Fruit fly (Drosophila melanogaster): ENCODE results near the gene hoe2.

hoe2 gene

dm6 chr2L:4945300-4945699 is 9.1 kb upstream of the hoe2 start, which contains the start of the genes mRpL24 and betaggt-I (continued):
- TF ChIP-seq CG1792 (GFP tag; optimal IDR thresholded peaks at IDR 0.05) (peak; percentile 62), hkb (optimal IDR thresholded peaks at IDR 0.05) (no peak), hkb (GFP tag; IDR thresholded peaks at IDR 0.05) (peak; percentile 97), CG10366 (GFP tag; IDR thresholded peaks at IDR 0.05) (peak; percentile 97), CG32532 (GFP tag; IDR thresholded peaks at IDR 0.05) (peak; percentile 97), sc (optimal IDR thresholded peaks at IDR 0.05) (no peak), sc (GFP tag; optimal IDR thresholded peaks at IDR 0.05) (peak; percentile 83), CG1602 (GFP tag; optimal IDR thresholded peaks at IDR 0.05) (peak; percentile 96), CG31388 (GFP tag; optimal IDR thresholded peaks at IDR 0.05) (peak; percentile 91), abd-A (tag; optimal IDR thresholded peaks at IDR 0.05) (no peak), CG31441 (GFP tag; IDR thresholded peaks at IDR 0.05) (peak; percentile 97), CG34224 (GFP tag; IDR thresholded peaks at IDR 0.05; ENCODE audit: partially characterized antibody) (no peak), Dip3 (GFP tag; optimal IDR thresholded peaks at IDR 0.05) (peak; percentile 89), grau (tag; optimal IDR thresholded peaks at IDR 0.05) (peak; percentile 97), CG14667 (GFP tag; IDR thresholded peaks at IDR 0.05) (peak; percentile 93), CkIIα-i1 (GFP tag; IDR thresholded peaks at IDR 0.05) (peak; percentile 64; the same call in 1 of the 2 replicates), tx (GFP tag; optimal IDR thresholded peaks at IDR 0.05) (peak; percentile 74), Awh (GFP tag; IDR thresholded peaks at IDR 0.05) (peak; percentile 98), CG17385 (GFP tag; optimal IDR thresholded peaks at IDR 0.05) (peak; percentile 99), CG11695 (GFP tag; IDR thresholded peaks at IDR 0.05) (peak; percentile 96), CG4424 (GFP tag; optimal IDR thresholded peaks at IDR 0.05) (peak; percentile 95), klu (GFP tag; IDR thresholded peaks at IDR 0.05) (peak; percentile 90), Dad (GFP tag; optimal IDR thresholded peaks at IDR 0.05) (peak; percentile 49), CG42726 (GFP tag; IDR thresholded peaks at IDR 0.05; ENCODE audit: partially characterized antibody) (no peak), H2.0 (GFP tag; IDR thresholded peaks at IDR 0.05) (peak; percentile 97), CG16815 (GFP tag; optimal IDR thresholded peaks at IDR 0.05) (peak; percentile 92), ase (GFP tag; IDR thresholded peaks at IDR 0.05) (peak; percentile 97), Oaz (GFP tag; IDR thresholded peaks at IDR 0.05) (peak; percentile 95), tin (GFP tag; optimal IDR thresholded peaks at IDR 0.05) (peak; percentile 90), mld (GFP tag; IDR thresholded peaks at IDR 0.05; ENCODE audit: partially characterized antibody) (no peak), CG14014 (GFP tag; IDR thresholded peaks at IDR 0.05) (peak; percentile 96), B-H1 (GFP tag; IDR thresholded peaks at IDR 0.05) (peak; percentile 96), Sry-β (GFP tag; optimal IDR thresholded peaks at IDR 0.05) (peak; percentile 43), Bdp1 (GFP tag; optimal IDR thresholded peaks at IDR 0.05) (peak; percentile 77), CG17328 (GFP tag; IDR thresholded peaks at IDR 0.05) (peak; percentile 98), Atf6 (GFP tag; IDR thresholded peaks at IDR 0.05) (peak; percentile 96), Lim3 (GFP tag; IDR thresholded peaks at IDR 0.05) (peak; percentile 75; the same call in 1 of the 2 replicates), gfzf (GFP tag; optimal IDR thresholded peaks at IDR 0.05) (no peak), HmgZ (tag; optimal IDR thresholded peaks at IDR 0.05) (peak; percentile 98), bab2 (GFP tag; optimal IDR thresholded peaks at IDR 0.05) (peak; percentile 72), CG30020 (tag; optimal IDR thresholded peaks at IDR 0.05) (peak; percentile 85), zfh2 (GFP tag; optimal IDR thresholded peaks at IDR 0.05) (peak; percentile 87), CG4854 (GFP tag; optimal IDR thresholded peaks at IDR 0.05) (peak; percentile 87), CG9215 (GFP tag; IDR thresholded peaks at IDR 0.05) (peak; percentile 93), run (tag; optimal IDR thresholded peaks at IDR 0.05) (peak; percentile 88), D19A (tag; optimal IDR thresholded peaks at IDR 0.05) (peak; percentile 93), Hand (GFP tag; optimal IDR thresholded peaks at IDR 0.05) (peak; percentile 77), Elba2 (GFP tag; optimal IDR thresholded peaks at IDR 0.05) (peak; percentile 60), chinmo (GFP tag; IDR thresholded peaks at IDR 0.05; ENCODE audit: partially characterized antibody) (no peak), CG7786 (GFP tag; optimal IDR thresholded peaks at IDR 0.05) (peak; percentile 72), CG18011 (GFP tag; optimal IDR thresholded peaks at IDR 0.05) (peak; percentile 85), ind (GFP tag; optimal IDR thresholded peaks at IDR 0.05) (peak; percentile 94), danr (GFP tag; IDR thresholded peaks at IDR 0.05) (peak; percentile 90)

Measured in whole organism, embryonic.